Worm (Caenorhabditis elegans): ENCODE measurements around the gene nas-31.

The nas-31 gene

DNA sequence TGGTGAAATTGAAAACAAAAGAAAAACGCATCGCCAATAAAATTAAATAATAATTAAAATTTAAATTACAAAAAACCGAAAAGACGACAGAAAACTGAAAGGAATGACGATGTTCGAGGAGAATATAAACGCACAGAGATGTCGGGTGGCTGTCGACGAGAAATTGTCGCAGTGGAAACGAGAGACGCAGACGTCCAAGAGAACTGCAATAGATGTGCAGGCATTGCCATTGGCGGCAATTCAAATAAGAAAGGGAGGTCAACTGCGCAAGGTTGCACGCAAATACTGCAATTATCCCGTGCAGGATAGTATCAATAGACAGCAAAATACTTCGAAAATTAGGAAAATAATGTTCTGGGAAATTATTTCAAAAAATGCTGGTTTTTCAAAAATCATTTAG is 24.5 kb downstream of the nas-31 start (continued):
- peak; percentile 99 for TF ChIP-seq pax-3 (tag; optimal IDR thresholded peaks at IDR 0.05)
- peak; percentile 37 for TF ChIP-seq hlh-17 (GFP tag; optimal IDR thresholded peaks at IDR 0.05; ENCODE audit: borderline replicate concordance)
- peak; percentile 97 for TF ChIP-seq nhr-77 (tag; optimal IDR thresholded peaks at IDR 0.05)
- TF ChIP-seq pqm-1 (tag; optimal IDR thresholded peaks at IDR 0.05) = no peak
- peak; percentile 88 for TF ChIP-seq fkh-4 (tag; optimal IDR thresholded peaks at IDR 0.05; ENCODE audit: borderline replicate concordance)
- peak; percentile 92 for TF ChIP-seq blmp-1 (tag; optimal IDR thresholded peaks at IDR 0.05)
- TF ChIP-seq alr-1 (tag; optimal IDR thresholded peaks at IDR 0.05; ENCODE audit: borderline replicate concordance) = no peak
- TF ChIP-seq hpl-2 (GFP tag; optimal IDR thresholded peaks at IDR 0.05) = peak; percentile 84
- TF ChIP-seq unc-62 (GFP tag; optimal IDR thresholded peaks at IDR 0.05) = peak; percentile 54
- TF ChIP-seq isw-1 (GFP tag; IDR thresholded peaks at IDR 0.05) = peak; percentile 96
- peak; percentile 43 to 97 for TF ChIP-seq mdl-1 (tag; optimal IDR thresholded peaks at IDR 0.05)
- peak; percentile 99 for TF ChIP-seq nhr-47 (tag; optimal IDR thresholded peaks at IDR 0.05)
- peak; percentile 99 for TF ChIP-seq fkh-8 (tag; optimal IDR thresholded peaks at IDR 0.05)
- TF ChIP-seq efl-1 (optimal IDR thresholded peaks at IDR 0.05) = peak; percentile 100
- TF ChIP-seq efl-1 (GFP tag; optimal IDR thresholded peaks at IDR 0.05 in 1 of 2) = peak; percentile 100
- TF ChIP-seq elt-2 (tag; optimal IDR thresholded peaks at IDR 0.05) = peak; percentile 97
- TF ChIP-seq C34B4.2 (tag; optimal IDR thresholded peaks at IDR 0.05) = peak; percentile 94
- peak; percentile 96 for TF ChIP-seq C04F5.9 (tag; optimal IDR thresholded peaks at IDR 0.05)
- peak; percentile 99 for TF ChIP-seq xbp-1 (tag; optimal IDR thresholded peaks at IDR 0.05)
- peak; percentile 97 for TF ChIP-seq sup-37 (GFP tag; optimal IDR thresholded peaks at IDR 0.05)
- TF ChIP-seq lin-35 (GFP tag; optimal IDR thresholded peaks at IDR 0.05) = peak; percentile 100
- TF ChIP-seq nhr-76 (tag; optimal IDR thresholded peaks at IDR 0.05) = peak; percentile 99
- TF ChIP-seq lin-15B (tag; optimal IDR thresholded peaks at IDR 0.05) = peak; percentile 98
- TF ChIP-seq fkh-10 (GFP tag; optimal IDR thresholded peaks at IDR 0.05) = peak; percentile 96
- TF ChIP-seq zip-4 (GFP tag; optimal IDR thresholded peaks at IDR 0.05) = peak; percentile 94
- TF ChIP-seq skn-1 (tag; optimal IDR thresholded peaks at IDR 0.05) = peak; percentile 97
- TF ChIP-seq nhr-28 (tag; optimal IDR thresholded peaks at IDR 0.05) = peak; percentile 51
- no peak for TF ChIP-seq ces-1 (GFP tag; optimal IDR thresholded peaks at IDR 0.05)
- peak; percentile 98 for TF ChIP-seq jun-1 (tag; optimal IDR thresholded peaks at IDR 0.05)
- peak; percentile 94 for TF ChIP-seq lir-3 (tag; optimal IDR thresholded peaks at IDR 0.05; ENCODE audit: poor library complexity)
- peak; percentile 71 for TF ChIP-seq F16B12.6 (tag; optimal IDR thresholded peaks at IDR 0.05)
- peak; percentile 92 for TF ChIP-seq aly-2 (tag; optimal IDR thresholded peaks at IDR 0.05)
- TF ChIP-seq nhr-12 (tag; optimal IDR thresholded peaks at IDR 0.05) = peak; percentile 31
- peak; percentile 96 for TF ChIP-seq ceh-88 (GFP tag; IDR thresholded peaks at IDR 0.05)
- peak; percentile 97 for TF ChIP-seq sox-4 (tag; optimal IDR thresholded peaks at IDR 0.05)
- TF ChIP-seq nhr-84 (tag; optimal IDR thresholded peaks at IDR 0.05) = peak; percentile 45
- TF ChIP-seq nhr-71 (tag; optimal IDR thresholded peaks at IDR 0.05) = peak; percentile 100
- TF ChIP-seq unc-30 (tag; optimal IDR thresholded peaks at IDR 0.05) = peak; percentile 25
- TF ChIP-seq mab-9 (GFP tag; IDR thresholded peaks at IDR 0.05) = peak; percentile 96
- TF ChIP-seq lsy-2 (tag; optimal IDR thresholded peaks at IDR 0.05) = peak; percentile 97
- TF ChIP-seq irx-1 (tag; optimal IDR thresholded peaks at IDR 0.05) = peak; percentile 98
- no peak for TF ChIP-seq tlp-1 (tag; optimal IDR thresholded peaks at IDR 0.05)
- TF ChIP-seq elt-3 (tag; optimal IDR thresholded peaks at IDR 0.05) = peak in 5 of 6 experiments; percentile 91 to 99 (median 98)
- TF ChIP-seq efl-3 (GFP tag; optimal IDR thresholded peaks at IDR 0.05) = peak; percentile 98
- TF ChIP-seq vab-15 (tag; optimal IDR thresholded peaks at IDR 0.05) = peak; percentile 98
- TF ChIP-seq ets-5 (GFP tag; IDR thresholded peaks at IDR 0.05) = no peak
- peak; percentile 94 for TF ChIP-seq nhr-237 (tag; optimal IDR thresholded peaks at IDR 0.05)
- TF ChIP-seq unc-130 (tag; optimal IDR thresholded peaks at IDR 0.05) = peak; percentile 99
- peak; percentile 99 for TF ChIP-seq dsc-1 (tag; optimal IDR thresholded peaks at IDR 0.05)
- peak; percentile 98 for TF ChIP-seq C16A3.4 (tag; optimal IDR thresholded peaks at IDR 0.05)
- TF ChIP-seq nhr-20 (tag; optimal IDR thresholded peaks at IDR 0.05) = peak; percentile 99
- TF ChIP-seq zag-1 (tag; optimal IDR thresholded peaks at IDR 0.05) = peak; percentile 94
- peak; percentile 83 to 87 for TF ChIP-seq egl-27 (tag; optimal IDR thresholded peaks at IDR 0.05)

All from whole organism, L1 larva.